Worm (Caenorhabditis elegans) whole organism, L2 larva: ENCODE data around the gene rin-1.

ENCODE experiments used
- egl-27 ChIP-seq: sonication (generic microtip); optimal IDR thresholded peaks from 3 replicates; lab custom pipeline; 2017; ENCODE audit warnings: missing biosample characterization, missing genetic modification reagents, missing genetic modification characterization
- ztf-11 ChIP-seq: sonication (generic microtip); optimal IDR thresholded peaks from 2 replicates; lab custom pipeline; 2017; ENCODE audit warnings: missing biosample characterization, missing genetic modification characterization

DNA sequence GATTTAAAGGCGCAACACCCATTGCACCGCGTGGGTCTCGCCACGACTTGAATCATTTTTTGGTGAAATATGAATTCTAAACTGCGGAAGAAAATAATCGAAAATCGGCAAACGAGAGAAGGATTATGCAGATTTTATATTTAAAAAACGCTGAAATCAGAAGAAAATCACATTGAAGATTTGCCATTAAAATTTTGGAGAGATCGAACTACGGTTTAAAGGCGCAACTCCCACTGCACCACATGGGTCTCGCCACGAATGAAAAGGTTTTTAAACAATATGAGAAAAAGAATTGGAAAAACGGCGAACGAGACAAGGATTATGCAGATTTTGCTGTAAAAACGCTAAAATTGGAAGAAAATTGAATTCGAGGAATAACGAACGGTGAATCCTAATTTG, 17.4 kb upstream of the rin-1 start:
- TF ChIP-seq egl-27: no peak
- TF ChIP-seq ztf-11 (tag; lab: Kevin White, UChicago): no peak
